Worm (Caenorhabditis elegans) whole organism, L4 larva: Measurements from ENCODE around the gene dmsr-6.

Experiments used
- ZK337.2 ChIP-seq: fragments of 200-800 bp; sonication (Bioruptor generic); IDR thresholded peaks from 2 replicates; pipeline ENCODE4 v1.3.6; 2022; ENCODE audit warnings: missing genetic modification reagents, missing genetic modification characterization, missing compliant biosample characterization
- dmd-6 ChIP-seq: fragments of 200-800 bp; sonication (Bioruptor generic); IDR thresholded peaks from 2 replicates; pipeline ENCODE4 v1.3.6; 2022; ENCODE audit warnings: missing genetic modification reagents, missing genetic modification characterization, missing compliant biosample characterization
- lsy-2 ChIP-seq, 2 experiments: fragments of 150-350 bp in 1 of 2; sonication (generic microtip) in 1 of 2; optimal IDR thresholded peaks; 2 replicates each; lab custom pipeline; 2014 to 2017; ENCODE audit warnings: missing biosample characterization in 2 of 2, missing genetic modification characterization in 2 of 2
- nhr-10 ChIP-seq: fragments of 150-350 bp; optimal IDR thresholded peaks from 2 replicates; lab custom pipeline; 2014; ENCODE audit warnings: missing biosample characterization, missing genetic modification characterization
- nhr-41 ChIP-seq: fragments of 200-800 bp; sonication (Bioruptor generic); IDR thresholded peaks from 2 replicates; pipeline ENCODE4 v1.3.6; 2022; ENCODE audit warnings: missing genetic modification reagents, missing genetic modification characterization, missing compliant biosample characterization
- zfp-2 ChIP-seq: sonication (generic microtip); optimal IDR thresholded peaks from 2 replicates; lab custom pipeline; 2016; ENCODE audit warnings: mild to moderate bottlenecking, missing genetic modification characterization, missing compliant biosample characterization

ce11 chrII:14415427-14415826, 40.0 kb upstream of the dmsr-6 start:
- TF ChIP-seq nhr-10 (tag; lab: Kevin White, UChicago) (no peak), dmd-6 (peak; percentile 58; the same call in 1 of the 2 replicates), lsy-2 (tag; optimal IDR thresholded peaks at IDR 0.05; lab: Kevin White, UChicago) (no peak), ZK337.2 (no peak), nhr-41 (no peak), zfp-2 (tag; lab: Kevin White, UChicago) (no peak)
